Fruit fly (Drosophila melanogaster) whole organism: ENCODE results near the gene Eip78C.

Experiments used
- CG8478 ChIP-seq: fragments of >200 bp; optimal IDR thresholded peaks from 2 replicates; lab custom pipeline; 2018; ENCODE audit warnings: inconsistent platforms
- Dll ChIP-seq: fragments of >200 bp; optimal IDR thresholded peaks from 2 replicates; lab custom pipeline; 2017
- EcR ChIP-seq, 2 experiments: fragments of >200 bp; optimal IDR thresholded peaks; 2 replicates each; lab custom pipeline; 2017; ENCODE audit warnings: missing biosample characterization in 2 of 2, missing genetic modification characterization in 2 of 2, missing genetic modification reagents in 2 of 2
- pan ChIP-seq: fragments of >200 bp; optimal IDR thresholded peaks from 2 replicates; lab custom pipeline; 2017
- psq ChIP-seq: fragments of >200 bp; optimal IDR thresholded peaks from 2 replicates; lab custom pipeline; 2017
- usp ChIP-seq: fragments of >200 bp; optimal IDR thresholded peaks from 2 replicates; lab custom pipeline; 2017; ENCODE audit warnings: missing biosample characterization, missing genetic modification characterization, mixed read lengths

Eip78C gene

dm6 chr3L:21285639-21286338, 59.4 kb downstream of the Eip78C start, which contains the start of the genes CG12974 and pzg:
CG12974 (minus strand) TSS chr3L:21285962.
pzg (plus strand) TSS chr3L:21286099.
- peak; percentile 46 to 71 for TF ChIP-seq EcR (GFP tag; optimal IDR thresholded peaks at IDR 0.05; lab: Kevin White, UChicago)
- TF ChIP-seq CG8478 (lab: Kevin White, UChicago) = peak; percentile 83
- no peak for TF ChIP-seq pan

DNA sequence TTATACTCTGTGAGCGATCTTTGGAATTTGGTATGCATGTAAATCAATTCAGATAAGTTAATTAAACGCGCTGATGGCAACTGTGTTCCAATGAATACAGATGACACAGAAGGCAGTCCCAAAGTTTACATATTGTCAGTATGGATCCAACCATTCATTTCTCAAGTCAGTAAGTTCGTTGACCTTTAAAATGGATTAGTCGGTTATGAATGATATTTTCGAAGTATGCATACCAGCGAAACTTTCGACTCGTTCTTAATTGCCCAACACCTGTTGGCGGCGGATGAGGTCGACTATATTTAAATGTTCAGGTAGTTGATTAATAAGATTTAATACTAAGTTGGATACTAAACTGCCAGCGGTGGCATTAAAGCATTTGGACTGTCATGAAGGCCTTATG, 63.9 kb downstream of the Eip78C start:
- no peak for TF ChIP-seq CG8478 (lab: Kevin White, UChicago)
- peak in 1 of 2 experiments; percentile 2 for TF ChIP-seq EcR (GFP tag; optimal IDR thresholded peaks at IDR 0.05; lab: Kevin White, UChicago)
- no peak for TF ChIP-seq psq (lab: Kevin White, UChicago)

DNA sequence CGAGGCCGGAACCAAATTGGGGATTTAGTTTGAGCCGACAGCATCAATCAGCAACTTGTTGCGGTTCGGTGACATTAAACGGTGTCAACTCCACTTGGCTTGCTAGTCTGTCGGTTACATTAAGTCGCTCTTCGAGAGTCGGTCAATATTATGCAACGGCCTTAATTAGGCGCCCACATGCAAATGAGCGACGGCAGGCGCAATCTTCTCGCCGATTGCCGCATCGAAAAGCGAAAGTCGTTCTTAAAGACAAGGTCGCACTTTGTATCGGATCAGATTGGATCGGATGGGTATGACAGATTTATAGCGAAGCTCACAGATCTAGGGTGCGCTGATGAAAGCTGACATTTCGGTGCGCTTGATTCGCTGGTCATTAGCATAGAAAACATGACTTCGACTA, 64.6 kb downstream of the Eip78C start:
- no peak for TF ChIP-seq Dll (lab: Kevin White, UChicago)
- no peak for TF ChIP-seq CG8478 (lab: Kevin White, UChicago)
- no peak for TF ChIP-seq EcR (GFP tag; optimal IDR thresholded peaks at IDR 0.05; lab: Kevin White, UChicago)
- TF ChIP-seq pan = no peak
- TF ChIP-seq usp (GFP tag; lab: Kevin White, UChicago) = no peak
- TF ChIP-seq psq (lab: Kevin White, UChicago) = no peak

- no peak for TF ChIP-seq usp (GFP tag; lab: Kevin White, UChicago)
- TF ChIP-seq EcR (GFP tag; optimal IDR thresholded peaks at IDR 0.05; lab: Kevin White, UChicago) = no peak
- TF ChIP-seq CG8478 (lab: Kevin White, UChicago) = no peak
Observed at dm6 chr3L:21292700-21293099, 66.3 kb downstream of the Eip78C start, which contains the start of gene Cpr78Ca. Cpr78Ca (minus strand) TSS chr3L:21292800.

DNA sequence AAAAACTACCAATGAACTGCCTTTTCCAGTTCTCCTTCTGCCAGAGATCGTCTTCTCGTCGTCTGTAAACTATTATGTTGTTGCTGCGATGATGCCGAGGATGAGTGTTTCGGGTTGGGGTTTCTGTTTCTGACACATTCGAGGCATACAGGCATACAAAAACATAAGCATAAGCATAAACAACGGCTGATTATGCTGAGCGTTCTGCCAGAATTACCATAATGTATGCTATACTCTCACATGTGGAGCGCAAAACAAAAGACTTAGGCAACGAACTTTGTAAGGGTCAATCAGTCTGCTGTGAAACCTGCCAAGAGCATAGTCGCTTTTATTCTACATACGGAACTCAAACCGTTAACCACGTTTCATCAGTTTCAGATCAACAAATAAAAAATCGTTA, 67.8 kb downstream of the Eip78C start, which contains the start of gene Cpr78Cb:
Gene Cpr78Cb, plus strand, starts transcription at position 291 of the 400 bp plus-strand sequence.
- TF ChIP-seq usp (GFP tag; lab: Kevin White, UChicago) (no peak), CG8478 (lab: Kevin White, UChicago) (no peak), EcR (GFP tag; optimal IDR thresholded peaks at IDR 0.05; lab: Kevin White, UChicago) (no peak), psq (lab: Kevin White, UChicago) (no peak), Dll (lab: Kevin White, UChicago) (no peak), pan (no peak)

DNA sequence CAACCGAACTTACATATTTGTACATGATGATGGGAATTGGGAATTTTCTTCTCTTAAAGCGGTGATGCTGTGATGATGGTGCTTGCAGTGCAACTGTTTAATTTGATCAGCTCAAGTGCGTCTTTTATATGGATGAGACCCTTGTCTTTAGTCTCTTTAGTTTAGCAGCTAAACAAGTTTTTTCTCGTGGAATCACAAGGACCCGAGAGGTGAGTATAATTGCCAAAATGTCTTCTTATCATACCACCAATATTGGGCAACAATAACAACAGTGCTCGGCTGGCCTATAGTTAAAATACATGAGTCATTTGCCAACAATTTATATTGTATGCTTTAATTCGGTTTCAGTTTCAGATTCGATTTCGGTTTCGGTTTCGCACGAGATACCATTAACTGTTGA, 71.3 kb downstream of the Eip78C start, which contains the start of gene Edg78E:
Gene Edg78E, minus strand, starts transcription at position 101 of the 400 bp plus-strand sequence.
- TF ChIP-seq psq (lab: Kevin White, UChicago) (no peak), Dll (lab: Kevin White, UChicago) (no peak), usp (GFP tag; lab: Kevin White, UChicago) (no peak), CG8478 (lab: Kevin White, UChicago) (no peak), pan (no peak), EcR (GFP tag; optimal IDR thresholded peaks at IDR 0.05; lab: Kevin White, UChicago) (no peak)

dm6 chr3L:21298375-21298774, 72.0 kb downstream of the Eip78C start, which contains the start of gene CG43702:
CG43702 (plus strand) TSS chr3L:21298675.
- TF ChIP-seq EcR (GFP tag; optimal IDR thresholded peaks at IDR 0.05; lab: Kevin White, UChicago) = no peak
- TF ChIP-seq psq (lab: Kevin White, UChicago) = no peak
- TF ChIP-seq CG8478 (lab: Kevin White, UChicago) = no peak
- TF ChIP-seq pan = no peak
- no peak for TF ChIP-seq usp (GFP tag; lab: Kevin White, UChicago)
- TF ChIP-seq Dll (lab: Kevin White, UChicago) = no peak

- TF ChIP-seq usp (GFP tag; lab: Kevin White, UChicago) (no peak), EcR (GFP tag; optimal IDR thresholded peaks at IDR 0.05; lab: Kevin White, UChicago) (no peak), psq (lab: Kevin White, UChicago) (no peak), Dll (lab: Kevin White, UChicago) (no peak), CG8478 (lab: Kevin White, UChicago) (no peak), pan (no peak)
Observed at dm6 chr3L:21299203-21299602, 72.8 kb downstream of the Eip78C start.

DNA sequence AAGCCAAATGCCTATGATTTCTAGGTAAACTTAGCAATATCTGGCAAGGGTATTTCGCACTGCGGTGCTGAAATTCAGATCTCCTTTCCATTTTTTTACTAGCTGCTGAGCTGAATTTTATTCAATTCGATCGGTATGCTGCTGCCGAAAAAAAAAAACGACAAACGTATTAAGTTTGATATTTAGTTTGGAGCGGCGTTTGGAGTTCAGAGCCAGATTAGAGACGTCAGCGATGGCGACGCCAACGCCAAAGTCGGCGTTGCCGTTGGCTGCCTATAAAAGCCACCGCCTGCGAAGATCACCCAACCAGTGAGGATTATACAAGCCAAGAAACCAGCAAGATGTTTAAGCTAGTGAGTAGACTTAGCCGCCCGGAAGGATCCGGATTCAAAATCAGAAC, 73.9 kb downstream of the Eip78C start, which contains the start of gene Cpr78Cc:
Gene Cpr78Cc, plus strand, starts transcription at position 301 of the 400 bp plus-strand sequence.
- no peak for TF ChIP-seq pan

DNA sequence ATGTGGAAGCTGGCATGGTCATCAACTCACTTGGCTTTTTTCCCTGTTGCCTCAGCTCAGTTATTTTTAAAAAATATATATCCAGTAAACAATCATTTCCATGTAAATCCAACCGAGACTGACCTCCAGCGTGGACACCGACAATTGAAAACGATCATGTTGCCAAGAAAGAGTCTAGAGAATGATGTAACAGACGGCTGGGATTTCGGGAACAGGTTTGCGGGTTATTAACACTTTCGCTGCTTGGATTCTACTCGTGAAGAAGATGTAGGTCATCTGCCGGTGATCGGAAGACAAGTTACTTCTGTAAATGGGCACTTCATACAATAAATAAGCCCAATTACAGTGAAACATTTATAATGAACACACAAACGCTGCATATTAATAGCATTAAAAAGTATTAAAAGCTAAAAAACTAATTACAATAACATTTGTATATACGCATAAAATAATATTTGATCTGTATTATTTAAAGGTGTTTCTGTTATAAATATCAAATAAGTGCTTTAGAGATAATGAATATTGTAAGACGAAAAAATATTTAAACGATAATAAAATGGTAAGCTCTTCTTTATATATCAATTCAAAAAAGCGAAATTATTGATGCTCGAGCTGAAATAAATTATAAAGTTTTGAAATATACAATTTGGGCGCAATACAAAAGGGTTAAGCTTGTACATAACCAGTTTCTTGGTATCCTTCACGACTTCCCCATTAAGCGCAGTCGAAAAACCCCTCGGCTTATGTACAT, 75.5 kb downstream of the Eip78C start:
- TF ChIP-seq psq (lab: Kevin White, UChicago) (no peak), pan (no peak), Dll (lab: Kevin White, UChicago) (no peak), CG8478 (lab: Kevin White, UChicago) (no peak), EcR (GFP tag; optimal IDR thresholded peaks at IDR 0.05; lab: Kevin White, UChicago) (no peak), usp (GFP tag; lab: Kevin White, UChicago) (no peak)

DNA sequence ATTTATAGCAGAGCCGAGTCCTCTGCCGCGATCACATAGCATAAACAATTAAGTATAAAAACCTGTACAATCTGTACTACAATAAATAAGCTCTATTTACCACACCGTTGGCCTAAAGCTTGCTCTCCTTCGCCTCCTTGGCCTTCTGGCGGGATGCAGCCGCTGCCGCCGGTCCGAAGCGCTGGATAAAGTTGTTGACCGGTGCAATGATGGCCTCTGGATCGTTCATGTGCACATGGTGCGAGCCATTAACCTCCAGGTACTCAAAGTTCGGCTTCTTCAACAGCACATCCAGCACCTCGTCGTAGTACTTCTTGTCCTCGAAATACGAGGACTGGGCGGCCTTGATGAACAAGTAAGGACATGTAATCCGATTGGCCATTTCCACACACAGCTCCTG, 76.1 kb downstream of the Eip78C start:
- TF ChIP-seq CG8478 (lab: Kevin White, UChicago) (no peak), pan (no peak), psq (lab: Kevin White, UChicago) (no peak), Dll (lab: Kevin White, UChicago) (no peak), EcR (GFP tag; optimal IDR thresholded peaks at IDR 0.05; lab: Kevin White, UChicago) (no peak), usp (GFP tag; lab: Kevin White, UChicago) (no peak)

dm6 chr3L:21303659-21304058, 77.2 kb downstream of the Eip78C start:
- TF ChIP-seq pan (no peak), psq (lab: Kevin White, UChicago) (no peak), Dll (lab: Kevin White, UChicago) (no peak), CG8478 (lab: Kevin White, UChicago) (no peak), EcR (GFP tag; optimal IDR thresholded peaks at IDR 0.05; lab: Kevin White, UChicago) (no peak), usp (GFP tag; lab: Kevin White, UChicago) (no peak)
